Worm (Caenorhabditis elegans): ENCODE measurements around the gene mrpl-20.
"Not testable (repeated sequence)": the region's sequence is repeated elsewhere in the genome, so short reads cannot be mapped to it uniquely, and the experiment has no call there.

DNA sequence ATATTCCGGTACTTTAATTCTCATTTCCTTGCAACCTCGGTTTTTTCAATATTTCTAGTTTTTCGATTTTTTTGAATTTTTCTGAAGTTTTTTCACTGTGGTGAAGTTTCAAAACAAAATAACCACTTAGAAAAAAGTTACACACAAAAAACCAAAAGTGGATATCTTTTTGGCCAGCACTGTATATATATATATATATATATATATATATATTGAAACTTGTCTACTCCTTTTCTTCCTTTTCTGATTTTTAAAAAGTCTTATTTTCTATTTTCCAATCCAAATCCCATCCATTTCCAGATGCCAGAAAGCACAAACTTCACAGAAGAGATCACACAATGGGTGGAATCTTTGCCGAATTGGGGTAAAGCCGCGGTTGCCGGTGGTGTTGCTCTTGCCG, 29.1 kb upstream of the mrpl-20 start, which contains the start of gene faxc-2:
- not testable (repeated sequence) for TF ChIP-seq nhr-237, nhr-12 (tag; optimal IDR thresholded peaks at IDR 0.05)

All from whole organism, L2 larva.